Fruit fly (Drosophila melanogaster): ENCODE data around the gene CG5885.

The CG5885 gene

DNA sequence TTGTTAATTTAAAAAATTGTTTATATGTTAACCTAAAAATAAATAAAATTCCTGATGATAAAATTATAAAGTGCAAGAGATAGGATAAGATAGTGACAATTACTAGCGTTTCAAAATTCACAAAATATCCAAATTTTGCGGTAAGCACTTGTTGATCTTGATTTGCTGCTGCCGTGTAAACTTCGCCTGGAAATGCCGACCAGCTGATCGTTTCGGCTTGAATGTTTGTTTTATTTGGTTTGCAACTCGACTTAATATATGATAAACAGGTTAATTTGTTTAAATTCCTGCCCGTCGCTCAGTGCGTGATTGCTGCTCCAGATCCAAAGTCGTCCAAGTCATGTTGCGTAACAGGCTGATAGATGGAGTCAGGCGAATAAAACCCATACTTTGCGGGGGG lies 3.3 kb upstream of the CG5885 start, which contains the start of gene CG4592 (continued):
- TF ChIP-seq cwo (GFP tag; optimal IDR thresholded peaks at IDR 0.05) (peak; percentile 14), chn (GFP tag; optimal IDR thresholded peaks at IDR 0.05) (peak; percentile 42), z (GFP tag; IDR thresholded peaks at IDR 0.05) (no peak), pho (GFP tag; optimal IDR thresholded peaks at IDR 0.05) (no peak), Bteb2 (GFP tag; optimal IDR thresholded peaks at IDR 0.05) (peak; percentile 28), NC2α (GFP tag; optimal IDR thresholded peaks at IDR 0.05) (no peak), MTF-1 (GFP tag; optimal IDR thresholded peaks at IDR 0.05; ENCODE audit: borderline replicate concordance) (peak; percentile 26), schlank (tag; optimal IDR thresholded peaks at IDR 0.05) (peak; percentile 39), zfh2 (GFP tag; optimal IDR thresholded peaks at IDR 0.05) (peak; percentile 30), Doc3 (GFP tag; IDR thresholded peaks at IDR 0.05; ENCODE audit: partially characterized antibody) (no peak), CG12071 (GFP tag; optimal IDR thresholded peaks at IDR 0.05) (peak; percentile 30), CG7786 (GFP tag; optimal IDR thresholded peaks at IDR 0.05) (no peak), lbe (GFP tag; optimal IDR thresholded peaks at IDR 0.05) (peak; percentile 77), emc (GFP tag; optimal IDR thresholded peaks at IDR 0.05) (no peak), trem (tag; optimal IDR thresholded peaks at IDR 0.05) (peak; percentile 37), Dbx (GFP tag; IDR thresholded peaks at IDR 0.05) (peak; percentile 66; the same call in 2 of the 3 replicates), CG11398 (GFP tag; optimal IDR thresholded peaks at IDR 0.05) (no peak), vvl (GFP tag; IDR thresholded peaks at IDR 0.05) (peak; percentile 86), ATbp (GFP tag; optimal IDR thresholded peaks at IDR 0.05) (peak; percentile 42), Hmr (GFP tag; optimal IDR thresholded peaks at IDR 0.05) (peak; percentile 67), caup (GFP tag; optimal IDR thresholded peaks at IDR 0.05; ENCODE audit: severe bottlenecking) (peak; percentile 66), dmrt11E (tag; optimal IDR thresholded peaks at IDR 0.05) (peak; percentile 48), CG14441 (GFP tag; IDR thresholded peaks at IDR 0.05) (peak; percentile 53; the same call in 1 of the 2 replicates), CG6654 (GFP tag; optimal IDR thresholded peaks at IDR 0.05) (peak; percentile 22), CG10274 (GFP tag; optimal IDR thresholded peaks at IDR 0.05) (no peak), dysf (GFP tag; IDR thresholded peaks at IDR 0.05) (peak; percentile 74), CG34224 (GFP tag; IDR thresholded peaks at IDR 0.05; ENCODE audit: partially characterized antibody) (0 out of 3 replicates have a peak, but pooled peaks have one; percentile 29), CG13296 (GFP tag; optimal IDR thresholded peaks at IDR 0.05) (peak; percentile 52), YL-1 (GFP tag; optimal IDR thresholded peaks at IDR 0.05) (peak; percentile 19), HmgZ (tag; optimal IDR thresholded peaks at IDR 0.05) (peak; percentile 63), CG9609 (GFP tag; optimal IDR thresholded peaks at IDR 0.05) (peak; percentile 6), Usf (GFP tag; optimal IDR thresholded peaks at IDR 0.05) (peak; percentile 22), CG18599 (GFP tag; optimal IDR thresholded peaks at IDR 0.05) (peak; percentile 58), chm (GFP tag; IDR thresholded peaks at IDR 0.05) (peak; percentile 90), CG11456 (GFP tag; IDR thresholded peaks at IDR 0.05) (peak; percentile 73; the same call in 2 of the 3 replicates), Dp (GFP tag; optimal IDR thresholded peaks at IDR 0.05) (peak; percentile 18), ash1 (GFP tag; optimal IDR thresholded peaks at IDR 0.05) (no peak), wdn (GFP tag; IDR thresholded peaks at IDR 0.05) (0 out of 2 replicates have a peak, but pooled peaks have one; percentile 22), Chrac-16 (GFP tag; optimal IDR thresholded peaks at IDR 0.05) (peak; percentile 10), kah (GFP tag; optimal IDR thresholded peaks at IDR 0.05) (peak; percentile 46)

DNA sequence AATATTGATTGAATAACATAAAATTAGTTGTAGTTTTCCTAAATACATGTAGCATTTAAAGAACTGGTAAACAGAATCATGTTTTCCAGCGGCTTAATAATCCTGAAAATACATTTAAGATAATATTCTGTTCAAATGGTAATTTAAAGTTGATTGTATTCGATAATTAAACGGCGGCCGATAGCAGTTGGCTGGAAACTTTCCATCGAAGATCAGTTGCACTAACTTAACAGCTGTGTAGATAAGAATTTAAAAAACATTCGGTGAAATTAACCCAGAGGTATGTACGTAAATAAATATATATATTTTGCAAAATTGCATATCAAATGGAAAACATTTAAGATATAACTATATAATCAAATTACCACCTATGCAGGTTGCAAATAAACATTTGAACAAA lies 1.8 kb upstream of the CG5885 start, which contains the start of gene CG4594:
TSS of gene CG4594 (plus strand) at position 212 of the 400 bp plus-strand sequence.
- TF ChIP-seq CG2116 (GFP tag; optimal IDR thresholded peaks at IDR 0.05) (peak; percentile 3), nerfin-2 (GFP tag; IDR thresholded peaks at IDR 0.05; ENCODE audit: partially characterized antibody) (peak; percentile 41; the same call in 1 of the 2 replicates), gro (GFP tag; optimal IDR thresholded peaks at IDR 0.05) (no peak), aop (GFP tag; IDR thresholded peaks at IDR 0.05) (no peak), CG34224 (GFP tag; IDR thresholded peaks at IDR 0.05; ENCODE audit: partially characterized antibody) (0 out of 3 replicates have a peak, but pooled peaks have one; percentile 28), Dp (GFP tag; optimal IDR thresholded peaks at IDR 0.05) (peak; percentile 69), Ptx1 (GFP tag; IDR thresholded peaks at IDR 0.05) (no peak), E2f2 (GFP tag; IDR thresholded peaks at IDR 0.05) (peak; percentile 80), CG1603 (tag; optimal IDR thresholded peaks at IDR 0.05) (no peak), tna (GFP tag; IDR thresholded peaks at IDR 0.05; ENCODE audit: partially characterized antibody) (peak; percentile 16; the same call in 1 of the 2 replicates), CG12104 (GFP tag; optimal IDR thresholded peaks at IDR 0.05) (no peak), CG6791 (GFP tag; IDR thresholded peaks at IDR 0.05; ENCODE audit: partially characterized antibody) (peak; percentile 15; the same call in 2 of the 3 replicates), Dref (GFP tag; IDR thresholded peaks at IDR 0.05) (peak; percentile 66)
